Fruit fly (Drosophila melanogaster) whole organism, embryonic: ENCODE results near the gene CG5191.
A peak's percentile ranks its signal among the peaks of the same experiment; 100 is the strongest.

Experiments
- Abd-B ChIP-seq: fragments of 200-800 bp; sonication (Bioruptor generic); optimal IDR thresholded peaks from 2 replicates; lab custom pipeline; 2018; ENCODE audit warnings: missing biosample characterization, mild to moderate bottlenecking, missing genetic modification characterization, moderate library complexity
- BEAF-32 ChIP-seq: fragments of 200-800 bp; sonication (Bioruptor generic); optimal IDR thresholded peaks from 3 replicates; lab custom pipeline; 2017; ENCODE audit warnings: missing biosample characterization, missing genetic modification characterization, mild to moderate bottlenecking, moderate library complexity, missing genetic modification reagents
- Bdp1 ChIP-seq: fragments of 200-800 bp; sonication (Bioruptor generic); optimal IDR thresholded peaks from 3 replicates; lab custom pipeline; 2016; ENCODE audit warnings: missing biosample characterization, missing genetic modification characterization
- Bgb ChIP-seq: fragments of 200-800 bp; sonication (Bioruptor generic); IDR thresholded peaks from 2 replicates; pipeline ENCODE4 v1.3.6; 2022; ENCODE audit warnings: missing biosample characterization, missing genetic modification characterization; ENCODE audit not compliant: partially characterized antibody
- C15 ChIP-seq: fragments of 200-800 bp; sonication (Bioruptor generic); IDR thresholded peaks from 3 replicates; pipeline ENCODE4 v1.3.6; 2022; ENCODE audit warnings: missing biosample characterization, missing genetic modification characterization
- CG1024 ChIP-seq: fragments of 200-800 bp; sonication (Bioruptor generic); IDR thresholded peaks from 2 replicates; pipeline ENCODE4 v1.3.6; 2022; ENCODE audit warnings: missing biosample characterization, missing genetic modification characterization
- CG13424 ChIP-seq: fragments of 200-800 bp; sonication (Bioruptor generic); optimal IDR thresholded peaks from 2 replicates; lab custom pipeline; 2019; ENCODE audit warnings: missing biosample characterization, mild to moderate bottlenecking, missing genetic modification characterization, moderate library complexity
- CG13624 ChIP-seq: fragments of 200-800 bp; sonication (Bioruptor generic); optimal IDR thresholded peaks from 2 replicates; lab custom pipeline; 2016; ENCODE audit warnings: missing biosample characterization, missing genetic modification characterization
- CG13775 ChIP-seq: fragments of 200-800 bp; sonication (Bioruptor generic); optimal IDR thresholded peaks from 3 replicates; lab custom pipeline; 2017; ENCODE audit warnings: missing biosample characterization, mild to moderate bottlenecking, missing genetic modification characterization
- CG14860 ChIP-seq: fragments of 200-800 bp; sonication (Bioruptor generic); IDR thresholded peaks from 3 replicates; pipeline ENCODE4 v1.3.6; 2022; ENCODE audit warnings: missing biosample characterization, missing genetic modification characterization; ENCODE audit not compliant: partially characterized antibody
- CG2202 ChIP-seq: fragments of 200-800 bp; sonication (Bioruptor generic); optimal IDR thresholded peaks from 2 replicates; lab custom pipeline; 2018; ENCODE audit warnings: missing biosample characterization, mild to moderate bottlenecking, missing genetic modification characterization
- CG30020 ChIP-seq: fragments of 200-800 bp; optimal IDR thresholded peaks from 2 replicates; lab custom pipeline; 2019; ENCODE audit warnings: missing biosample characterization, mild to moderate bottlenecking, missing genetic modification characterization, moderate library complexity
- CG34422 ChIP-seq: fragments of 200-800 bp; sonication (Bioruptor generic); IDR thresholded peaks from 3 replicates; pipeline ENCODE4 v1.3.6; 2022; ENCODE audit warnings: missing biosample characterization, missing genetic modification characterization
- CG3726 ChIP-seq: fragments of 200-800 bp; sonication (Bioruptor generic); IDR thresholded peaks from 3 replicates; pipeline ENCODE4, ENCODE4 v1.3.6; 2022; ENCODE audit warnings: missing biosample characterization, missing genetic modification characterization
- CG4820 ChIP-seq: fragments of 200-800 bp; sonication (Bioruptor generic); optimal IDR thresholded peaks from 3 replicates; lab custom pipeline; 2016; ENCODE audit warnings: missing biosample characterization, missing genetic modification characterization
- CG6765 ChIP-seq: fragments of 200-800 bp; sonication (Bioruptor generic); optimal IDR thresholded peaks from 3 replicates; lab custom pipeline; 2017; ENCODE audit warnings: missing biosample characterization, mild to moderate bottlenecking, missing genetic modification characterization
- CG7745 ChIP-seq: fragments of 200-800 bp; sonication (Bioruptor generic); optimal IDR thresholded peaks from 2 replicates; lab custom pipeline; 2018; ENCODE audit warnings: missing biosample characterization, mild to moderate bottlenecking, missing genetic modification characterization, moderate library complexity
- CG8290 ChIP-seq, 3 experiments: fragments of 200-800 bp; sonication (Bioruptor generic); optimal IDR thresholded peaks; 2 replicates each; lab custom pipeline; 2016 to 2019; ENCODE audit warnings: missing biosample characterization in 3 of 3, missing genetic modification characterization in 3 of 3, mild to moderate bottlenecking in 2 of 3, moderate library complexity in 1 of 3
- CG9727 ChIP-seq: fragments of 200-800 bp; sonication (Bioruptor generic); optimal IDR thresholded peaks from 3 replicates; lab custom pipeline; 2017; ENCODE audit warnings: missing biosample characterization, mild to moderate bottlenecking, missing genetic modification characterization
- CTCF ChIP-seq: fragments of 200-800 bp; sonication (Bioruptor generic); optimal IDR thresholded peaks from 2 replicates; lab custom pipeline; 2017; ENCODE audit warnings: missing biosample characterization, mild to moderate bottlenecking, missing genetic modification characterization, moderate library complexity
- CkIIα-i1 ChIP-seq: fragments of 200-800 bp; sonication (Bioruptor generic); IDR thresholded peaks from 2 replicates; pipeline ENCODE4 v1.3.6; 2022; ENCODE audit warnings: missing biosample characterization, missing genetic modification characterization
- Dbx ChIP-seq: fragments of 200-800 bp; sonication (Bioruptor generic); IDR thresholded peaks from 3 replicates; pipeline ENCODE4 v1.3.6; 2022; ENCODE audit warnings: missing biosample characterization, missing genetic modification characterization
- Deaf1 ChIP-seq: fragments of 200-800 bp; optimal IDR thresholded peaks from 3 replicates; lab custom pipeline; 2019; ENCODE audit warnings: missing biosample characterization, mild to moderate bottlenecking, missing genetic modification characterization, moderate library complexity
- Dfd ChIP-seq, 2 experiments: fragments of >200 bp; optimal IDR thresholded peaks; 2 replicates each; lab custom pipeline; 2017; ENCODE audit warnings: missing biosample characterization in 2 of 2, missing genetic modification characterization in 2 of 2
- Drgx ChIP-seq: fragments of 200-800 bp; sonication (Bioruptor generic); IDR thresholded peaks from 2 replicates; pipeline ENCODE4 v1.3.6; 2022; ENCODE audit warnings: missing biosample characterization, missing genetic modification characterization
- GATAe ChIP-seq: fragments of 200-800 bp; sonication (Bioruptor generic); conservative IDR thresholded peaks from 2 replicates; pipeline ENCODE4 v1.3.6; 2022; ENCODE audit warnings: missing biosample characterization, missing genetic modification characterization
- HLH3B ChIP-seq: fragments of 200-800 bp; sonication (Bioruptor generic); IDR thresholded peaks from 2 replicates; pipeline ENCODE4 v1.3.6; 2022; ENCODE audit warnings: missing biosample characterization, missing genetic modification characterization
- Mad ChIP-seq: fragments of 200-800 bp; sonication (Bioruptor generic); optimal IDR thresholded peaks from 2 replicates; lab custom pipeline; 2016; ENCODE audit warnings: missing biosample characterization, missing genetic modification characterization
- Vsx1 ChIP-seq: fragments of 200-800 bp; sonication (Bioruptor generic); optimal IDR thresholded peaks from 2 replicates; lab custom pipeline; 2017; ENCODE audit warnings: missing biosample characterization, mild to moderate bottlenecking, missing genetic modification characterization, missing genetic modification reagents
- crol ChIP-seq: fragments of 200-800 bp; sonication (Bioruptor generic); IDR thresholded peaks from 2 replicates; pipeline ENCODE4 v1.3.6; 2022; ENCODE audit warnings: missing biosample characterization, missing genetic modification characterization
- disco-r ChIP-seq: fragments of 200-800 bp; sonication (Bioruptor generic); optimal IDR thresholded peaks from 2 replicates; lab custom pipeline; 2016; ENCODE audit warnings: missing biosample characterization, missing genetic modification characterization
- gcm ChIP-seq: fragments of 200-800 bp; sonication (Bioruptor generic); optimal IDR thresholded peaks from 2 replicates; lab custom pipeline; 2019; ENCODE audit warnings: missing biosample characterization, mild to moderate bottlenecking, missing genetic modification characterization, moderate library complexity
- gsb-n ChIP-seq: fragments of 200-800 bp; sonication (Bioruptor generic); optimal IDR thresholded peaks from 3 replicates; lab custom pipeline; 2018; ENCODE audit warnings: missing biosample characterization, mild to moderate bottlenecking, missing genetic modification characterization
- gt ChIP-seq: fragments of 200-800 bp; sonication (Bioruptor generic); IDR thresholded peaks from 2 replicates; pipeline ENCODE4 v1.3.6; 2022; ENCODE audit warnings: missing biosample characterization, missing genetic modification characterization
- inv ChIP-seq: fragments of 200-800 bp; sonication (Bioruptor generic); IDR thresholded peaks from 2 replicates; pipeline ENCODE4 v1.3.6; 2022; ENCODE audit warnings: missing biosample characterization, missing genetic modification characterization; ENCODE audit not compliant: partially characterized antibody
- jing ChIP-seq: fragments of 200-800 bp; sonication (Bioruptor generic); optimal IDR thresholded peaks from 2 replicates; lab custom pipeline; 2018; ENCODE audit warnings: missing biosample characterization, mild to moderate bottlenecking, missing genetic modification characterization
- lbe ChIP-seq: fragments of 200-800 bp; sonication (Bioruptor generic); optimal IDR thresholded peaks from 2 replicates; lab custom pipeline; 2016; ENCODE audit warnings: missing biosample characterization, mild to moderate bottlenecking, missing genetic modification characterization
- lov ChIP-seq, 2 experiments: fragments of 200-800 bp in 1 of 2; fragments of >200 bp in 1 of 2; sonication (Bioruptor generic) in 1 of 2; IDR thresholded peaks in 1 of 2; optimal IDR thresholded peaks in 1 of 2; 2 replicates in 1 of 2; 3 replicates in 1 of 2; pipeline versions ENCODE4 v1.3.6 to Lab custom; 2017 to 2022; ENCODE audit warnings: missing biosample characterization in 1 of 2, missing genetic modification characterization in 1 of 2
- onecut ChIP-seq: fragments of 200-800 bp; sonication (Bioruptor generic); IDR thresholded peaks from 2 replicates; pipeline ENCODE4 v1.3.6; 2022; ENCODE audit warnings: missing biosample characterization, missing genetic modification characterization
- peb ChIP-seq: fragments of 200-800 bp; sonication (Bioruptor generic); IDR thresholded peaks from 2 replicates; pipeline ENCODE4 v1.3.6; 2022; ENCODE audit warnings: missing biosample characterization, missing genetic modification characterization
- pfk ChIP-seq: fragments of 200-800 bp; sonication (Bioruptor generic); optimal IDR thresholded peaks from 2 replicates; lab custom pipeline; 2018; ENCODE audit warnings: missing biosample characterization, mild to moderate bottlenecking, missing genetic modification characterization, moderate library complexity
- pnt ChIP-seq: fragments of 200-800 bp; sonication (Bioruptor generic); optimal IDR thresholded peaks from 3 replicates; lab custom pipeline; 2016; ENCODE audit warnings: missing biosample characterization, missing genetic modification characterization
- pzg ChIP-seq: fragments of 200-800 bp; sonication (Bioruptor generic); optimal IDR thresholded peaks from 3 replicates; lab custom pipeline; 2018; ENCODE audit warnings: missing biosample characterization, mild to moderate bottlenecking, missing genetic modification characterization, moderate library complexity
- ro ChIP-seq: fragments of 200-800 bp; sonication (Bioruptor generic); IDR thresholded peaks from 2 replicates; pipeline ENCODE4 v1.3.6; 2022; ENCODE audit warnings: missing biosample characterization, missing genetic modification characterization
- sim ChIP-seq: fragments of 200-800 bp; sonication (Bioruptor generic); IDR thresholded peaks from 2 replicates; pipeline ENCODE4 v1.3.6; 2022; ENCODE audit warnings: missing biosample characterization, missing genetic modification characterization
- sisA ChIP-seq: fragments of 200-800 bp; sonication (Bioruptor generic); IDR thresholded peaks from 2 replicates; pipeline ENCODE4 v1.3.6; 2022; ENCODE audit warnings: missing biosample characterization, missing genetic modification characterization
- yki ChIP-seq: fragments of >200 bp; optimal IDR thresholded peaks from 3 replicates; lab custom pipeline; 2018
- zen ChIP-seq: fragments of 200-800 bp; sonication (Bioruptor generic); optimal IDR thresholded peaks from 3 replicates; lab custom pipeline; 2018; ENCODE audit warnings: missing biosample characterization, mild to moderate bottlenecking, missing genetic modification characterization, moderate library complexity
- zfh2 ChIP-seq: fragments of 200-800 bp; sonication (Bioruptor generic); optimal IDR thresholded peaks from 2 replicates; lab custom pipeline; 2016; ENCODE audit warnings: missing biosample characterization, missing genetic modification characterization

Gene CG5191

dm6 chr3R:20557415-20558105 lies 3.1 kb upstream of the CG5191 start, which contains the start of the genes DPCoAC and CG5180 (continued):
- TF ChIP-seq gsb-n (tag; lab: Kevin White, UChicago) = peak; percentile 15
- peak; percentile 61 for TF ChIP-seq Abd-B (GFP tag; lab: Kevin White, UChicago)
- no peak for TF ChIP-seq jing
- TF ChIP-seq Bdp1 (GFP tag; lab: Kevin White, UChicago) = no peak
- TF ChIP-seq zen = peak; percentile 65
- TF ChIP-seq Deaf1 = peak; percentile 25
- TF ChIP-seq pzg (GFP tag; lab: Kevin White, UChicago) = peak; percentile 94
- TF ChIP-seq sim (GFP tag; lab: Robert Waterston, UW) = no peak
- TF ChIP-seq yki = no peak
- TF ChIP-seq Vsx1 (GFP tag; lab: Kevin White, UChicago) = no peak
- TF ChIP-seq gcm = no peak
- no peak for TF ChIP-seq CG2202 (tag; lab: Kevin White, UChicago)
- peak; percentile 63 for TF ChIP-seq BEAF-32 (GFP tag; lab: Kevin White, UChicago)
- TF ChIP-seq lov (optimal IDR thresholded peaks at IDR 0.05; lab: Kevin White, UChicago) = no peak
- TF ChIP-seq lov (GFP tag; IDR thresholded peaks at IDR 0.05; lab: Robert Waterston, UW) = no peak
- peak; percentile 30 for TF ChIP-seq onecut (GFP tag; lab: Robert Waterston, UW)
- no peak for TF ChIP-seq Dfd (GFP tag; optimal IDR thresholded peaks at IDR 0.05; lab: Kevin White, UChicago)
- 0 out of 2 replicates have a peak, but pooled peaks have one; percentile 37 for TF ChIP-seq gt (GFP tag; lab: Robert Waterston, UW)
- TF ChIP-seq crol = no peak
- TF ChIP-seq inv (GFP tag; lab: Robert Waterston, UW) = peak; percentile 60; the same call in 1 of the 2 replicates
- TF ChIP-seq CkIIα-i1 = no peak
- TF ChIP-seq Mad (GFP tag; lab: Kevin White, UChicago) = peak; percentile 60
- peak; percentile 83 for TF ChIP-seq Bgb
- TF ChIP-seq CG30020 = peak; percentile 32
- peak; percentile 54 for TF ChIP-seq CG8290 (GFP tag; optimal IDR thresholded peaks at IDR 0.05; lab: Kevin White, UChicago)
- peak in 1 of 2 experiments; percentile 95 for TF ChIP-seq CG8290 (tag; optimal IDR thresholded peaks at IDR 0.05; lab: Kevin White, UChicago)
- TF ChIP-seq HLH3B (GFP tag; lab: Robert Waterston, UW) = peak; percentile 50; the same call in 1 of the 2 replicates
- peak; percentile 44 for TF ChIP-seq Drgx
- TF ChIP-seq CG4820 = peak; percentile 8
- peak; percentile 56 for TF ChIP-seq CTCF (GFP tag; lab: Kevin White, UChicago)
- TF ChIP-seq CG13775 (GFP tag; lab: Kevin White, UChicago) = peak; percentile 58
- TF ChIP-seq CG13424 (tag; lab: Kevin White, UChicago) = peak; percentile 61
- TF ChIP-seq CG13624 (GFP tag; lab: Kevin White, UChicago) = peak; percentile 41
- peak; percentile 73 for TF ChIP-seq CG9727 (GFP tag; lab: Kevin White, UChicago)
- no peak for TF ChIP-seq CG6765
- TF ChIP-seq disco-r (GFP tag; lab: Kevin White, UChicago) = no peak
- TF ChIP-seq C15 (GFP tag; lab: Robert Waterston, UW) = no peak
- 0 out of 2 replicates have a peak, but pooled peaks have one; percentile 28 for TF ChIP-seq peb (GFP tag; lab: Robert Waterston, UW)
- peak; percentile 77 for TF ChIP-seq sisA (GFP tag; lab: Robert Waterston, UW)
- peak; percentile 39; the same call in 1 of the 3 replicates for TF ChIP-seq CG14860 (GFP tag; lab: Robert Waterston, UW)
- TF ChIP-seq pfk (GFP tag; lab: Kevin White, UChicago) = peak; percentile 11
- TF ChIP-seq pnt (GFP tag; lab: Kevin White, UChicago) = peak; percentile 8
- peak; percentile 78 for TF ChIP-seq zfh2 (GFP tag; lab: Kevin White, UChicago)
- TF ChIP-seq Dbx (GFP tag; lab: Robert Waterston, UW) = peak; percentile 85
- no peak for TF ChIP-seq CG3726 (GFP tag; lab: Robert Waterston, UW)
- no peak for TF ChIP-seq CG7745
- TF ChIP-seq ro (GFP tag; lab: Robert Waterston, UW) = peak; percentile 43
- peak; percentile 75 for TF ChIP-seq CG34422
- TF ChIP-seq CG1024 (GFP tag; lab: Robert Waterston, UW) = peak; percentile 58; the same call in 1 of the 2 replicates
- TF ChIP-seq lbe (GFP tag; lab: Kevin White, UChicago) = peak; percentile 22
- TF ChIP-seq GATAe (GFP tag; lab: Robert Waterston, UW) = 0 out of 2 replicates have a peak, but pooled peaks have one; percentile 13
